Fruit fly (Drosophila melanogaster): ENCODE data around the gene CG10237.

- TF ChIP-seq pan (optimal IDR thresholded peaks at IDR 0.05) (no peak), EcR (GFP tag; optimal IDR thresholded peaks at IDR 0.05) (no peak), psq (optimal IDR thresholded peaks at IDR 0.05) (no peak), CG8478 (optimal IDR thresholded peaks at IDR 0.05) (no peak), Dll (optimal IDR thresholded peaks at IDR 0.05) (no peak), usp (GFP tag; optimal IDR thresholded peaks at IDR 0.05) (no peak)
Observed at dm6 chr2L:19439598-19440230, 2.8 kb downstream of the CG10237 start.
